Fruit fly (Drosophila melanogaster): Measurements from ENCODE around the gene Pfas.
A peak's percentile ranks its signal among the peaks of the same experiment; 100 is the strongest.

The Pfas gene

DNA sequence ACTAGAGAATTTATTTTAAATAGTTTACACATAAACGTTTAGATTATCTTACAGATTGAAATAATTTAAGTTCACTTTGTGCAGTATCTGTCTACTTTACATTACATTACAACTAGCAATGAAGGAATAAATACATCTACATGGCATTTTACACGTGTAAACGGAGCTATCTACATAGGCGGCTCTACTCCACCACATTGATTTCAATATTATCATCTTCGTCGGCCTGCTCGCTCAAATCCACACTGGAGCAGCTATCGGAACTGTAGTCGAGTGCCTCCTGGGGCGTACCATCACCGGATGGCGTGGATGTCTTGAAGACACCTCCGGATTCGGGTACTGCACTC lies 32.8 kb downstream of the Pfas start:
- no peak for TF ChIP-seq EcR (GFP tag; optimal IDR thresholded peaks at IDR 0.05)
- TF ChIP-seq CG17806 (tag; optimal IDR thresholded peaks at IDR 0.05): no peak
- TF ChIP-seq fd96Ca (GFP tag; IDR thresholded peaks at IDR 0.05): no peak
- no peak for TF ChIP-seq gl (tag; optimal IDR thresholded peaks at IDR 0.05)
- TF ChIP-seq CG32121 (GFP tag; IDR thresholded peaks at IDR 0.05): no peak
- TF ChIP-seq CG9948 (tag; optimal IDR thresholded peaks at IDR 0.05): no peak
- no peak for TF ChIP-seq CG15710 (tag; optimal IDR thresholded peaks at IDR 0.05)
- TF ChIP-seq CG34367 (tag; optimal IDR thresholded peaks at IDR 0.05): no peak
- no peak for TF ChIP-seq CG14655 (GFP tag; optimal IDR thresholded peaks at IDR 0.05)
- TF ChIP-seq D1 (tag; optimal IDR thresholded peaks at IDR 0.05): no peak
- no peak for TF ChIP-seq CG8301 (tag; optimal IDR thresholded peaks at IDR 0.05)
- TF ChIP-seq CG10348 (GFP tag; IDR thresholded peaks at IDR 0.05): no peak
- TF ChIP-seq rn (GFP tag; IDR thresholded peaks at IDR 0.05): no peak
- no peak for TF ChIP-seq CG4496 (GFP tag; IDR thresholded peaks at IDR 0.05)
- no peak for TF ChIP-seq Ets98B (GFP tag; IDR thresholded peaks at IDR 0.05)
- no peak for TF ChIP-seq Pif1A (GFP tag; optimal IDR thresholded peaks at IDR 0.05)
- TF ChIP-seq CG12605 (GFP tag; IDR thresholded peaks at IDR 0.05): no peak
- TF ChIP-seq Pif1B (GFP tag; optimal IDR thresholded peaks at IDR 0.05): no peak
- TF ChIP-seq CG13204 (GFP tag; optimal IDR thresholded peaks at IDR 0.05): no peak

- no peak for TF ChIP-seq Pif1B (GFP tag; optimal IDR thresholded peaks at IDR 0.05)
- TF ChIP-seq CG17806 (tag; optimal IDR thresholded peaks at IDR 0.05): no peak
- no peak for TF ChIP-seq D1 (tag; optimal IDR thresholded peaks at IDR 0.05)
- no peak for TF ChIP-seq CG4496 (GFP tag; IDR thresholded peaks at IDR 0.05)
- TF ChIP-seq CG15710 (tag; optimal IDR thresholded peaks at IDR 0.05): no peak
- no peak for TF ChIP-seq rn (GFP tag; IDR thresholded peaks at IDR 0.05)
- no peak for TF ChIP-seq CG12605 (GFP tag; IDR thresholded peaks at IDR 0.05)
- TF ChIP-seq CG8301 (tag; optimal IDR thresholded peaks at IDR 0.05): no peak
- TF ChIP-seq CG8159 (tag; optimal IDR thresholded peaks at IDR 0.05): no peak
- no peak for TF ChIP-seq fd96Ca (GFP tag; IDR thresholded peaks at IDR 0.05)
- no peak for TF ChIP-seq CG9948 (tag; optimal IDR thresholded peaks at IDR 0.05)
- TF ChIP-seq Snoo (tag; optimal IDR thresholded peaks at IDR 0.05): no peak
- no peak for TF ChIP-seq Pif1A (GFP tag; optimal IDR thresholded peaks at IDR 0.05)
- TF ChIP-seq EcR (GFP tag; optimal IDR thresholded peaks at IDR 0.05): no peak
- no peak for TF ChIP-seq CG14655 (GFP tag; optimal IDR thresholded peaks at IDR 0.05)
- no peak for TF ChIP-seq CG34367 (tag; optimal IDR thresholded peaks at IDR 0.05)
- no peak for TF ChIP-seq gl (tag; optimal IDR thresholded peaks at IDR 0.05)
- no peak for TF ChIP-seq CG32121 (GFP tag; IDR thresholded peaks at IDR 0.05)
- no peak for TF ChIP-seq CG10348 (GFP tag; IDR thresholded peaks at IDR 0.05)
- TF ChIP-seq Ets98B (GFP tag; IDR thresholded peaks at IDR 0.05): no peak
Measured at dm6 chr2L:6012303-6013070, 33.4 kb downstream of the Pfas start, which contains the start of gene CG9098. CG9098 (minus strand) TSS chr2L:6012338.

DNA sequence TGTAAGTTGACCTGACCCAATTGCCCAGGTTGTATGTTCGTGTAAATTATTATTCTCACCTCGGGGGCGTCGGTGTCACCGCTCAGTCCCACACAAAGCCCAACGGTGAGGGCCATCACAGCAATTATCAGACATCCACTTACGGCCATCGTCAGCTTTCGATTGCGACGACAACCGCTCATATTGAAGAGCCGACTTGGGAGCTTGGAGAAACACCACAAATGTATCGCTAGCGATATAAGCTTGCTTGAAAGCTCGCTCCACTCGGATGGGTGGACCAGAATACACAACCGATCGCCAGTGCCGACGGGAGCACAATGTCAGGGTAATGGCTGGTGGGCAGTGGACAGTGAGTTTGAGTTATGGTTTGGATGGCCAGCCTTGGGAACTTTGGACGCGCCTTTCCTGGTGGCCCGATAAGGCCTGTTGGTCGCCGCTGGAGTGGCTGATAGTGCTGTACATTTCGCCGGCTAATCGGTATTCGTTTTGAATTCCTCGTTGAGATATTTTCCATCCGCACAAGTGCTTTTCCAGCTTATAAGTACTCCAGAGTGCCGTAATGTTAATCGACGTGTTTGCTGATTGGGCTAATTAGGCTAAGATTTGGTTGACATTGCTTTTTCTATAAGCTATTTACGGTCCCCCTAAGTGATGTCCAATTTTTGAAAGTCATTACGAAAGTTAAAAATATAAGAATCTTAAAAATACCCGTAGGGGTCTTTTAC lies 39.2 kb downstream of the Pfas start, which contains the start of gene Gal:
Gene Gal (minus strand): TSS at position 320 of the 725 bp plus-strand sequence.
- TF ChIP-seq CG32121 (GFP tag; IDR thresholded peaks at IDR 0.05) (no peak), Ets98B (GFP tag; IDR thresholded peaks at IDR 0.05) (peak; percentile 9; the same call in 1 of the 2 replicates), Snoo (tag; optimal IDR thresholded peaks at IDR 0.05) (no peak), Pif1A (GFP tag; optimal IDR thresholded peaks at IDR 0.05) (no peak), CG13204 (GFP tag; optimal IDR thresholded peaks at IDR 0.05) (no peak), CG8159 (tag; optimal IDR thresholded peaks at IDR 0.05) (peak; percentile 64), CG34367 (tag; optimal IDR thresholded peaks at IDR 0.05) (no peak), CG10348 (GFP tag; IDR thresholded peaks at IDR 0.05) (no peak), fd96Ca (GFP tag; IDR thresholded peaks at IDR 0.05) (0 out of 3 replicates have a peak, but pooled peaks have one; percentile 31), EcR (GFP tag; optimal IDR thresholded peaks at IDR 0.05) (no peak), CG8301 (tag; optimal IDR thresholded peaks at IDR 0.05) (no peak), rn (GFP tag; IDR thresholded peaks at IDR 0.05) (no peak)

DNA sequence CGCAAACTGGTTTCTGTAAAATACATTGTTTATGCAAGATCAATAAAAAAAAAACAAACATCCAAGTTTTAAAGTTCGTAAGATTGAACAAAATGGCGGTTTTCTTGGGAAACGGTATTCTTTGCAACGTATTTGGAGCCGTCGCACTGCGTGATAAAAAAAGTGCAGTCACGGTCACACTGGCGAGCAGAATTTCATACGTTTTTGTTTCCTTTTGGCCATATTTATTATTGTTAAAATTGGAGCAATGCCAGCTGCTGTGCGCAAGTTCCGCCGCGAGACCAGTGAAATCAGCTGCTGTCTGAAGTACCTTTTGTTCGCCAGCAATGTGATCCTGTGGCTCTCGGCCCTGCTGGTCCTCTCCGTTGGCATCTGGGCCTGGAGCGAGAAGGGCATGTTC lies 45.8 kb downstream of the Pfas start, which contains the start of gene Tsp26A:
Gene Tsp26A (plus strand): TSS at position 164 of the 400 bp plus-strand sequence.
- no peak for TF ChIP-seq CG17806 (tag; optimal IDR thresholded peaks at IDR 0.05)
- no peak for TF ChIP-seq CG4496 (GFP tag; IDR thresholded peaks at IDR 0.05)
- TF ChIP-seq CG34367 (tag; optimal IDR thresholded peaks at IDR 0.05): no peak
- no peak for TF ChIP-seq CG8159 (tag; optimal IDR thresholded peaks at IDR 0.05)
- TF ChIP-seq CG13204 (GFP tag; optimal IDR thresholded peaks at IDR 0.05): no peak
- TF ChIP-seq D1 (tag; optimal IDR thresholded peaks at IDR 0.05): no peak
- no peak for TF ChIP-seq Pif1A (GFP tag; optimal IDR thresholded peaks at IDR 0.05)
- TF ChIP-seq gl (tag; optimal IDR thresholded peaks at IDR 0.05): no peak
- TF ChIP-seq Snoo (tag; optimal IDR thresholded peaks at IDR 0.05): no peak
- TF ChIP-seq Pif1B (GFP tag; optimal IDR thresholded peaks at IDR 0.05): no peak
- no peak for TF ChIP-seq fd96Ca (GFP tag; IDR thresholded peaks at IDR 0.05)

DNA sequence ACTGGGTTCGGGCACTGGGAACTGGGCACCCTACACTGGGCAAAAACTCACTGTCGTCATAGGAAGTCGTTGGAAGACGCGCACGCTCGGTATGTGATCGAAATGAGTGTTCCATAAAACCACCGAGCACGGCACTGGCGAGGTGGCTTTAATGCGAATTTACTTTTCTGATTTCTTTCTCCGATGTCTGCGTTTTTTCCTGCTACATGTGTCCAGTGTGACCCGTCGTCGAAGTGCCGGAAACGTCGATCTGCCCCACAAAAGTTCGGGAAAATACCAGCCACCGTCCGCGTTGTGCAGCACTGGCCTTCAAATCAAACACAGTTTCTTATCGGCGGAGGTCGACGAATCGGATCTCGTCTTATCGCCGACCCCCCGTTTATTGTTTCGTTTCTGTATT lies 46.6 kb downstream of the Pfas start, which contains the start of gene Kdm5:
Gene Kdm5 (minus strand): TSS at position 255 of the 400 bp plus-strand sequence.
- TF ChIP-seq rn (GFP tag; IDR thresholded peaks at IDR 0.05) (no peak), D1 (tag; optimal IDR thresholded peaks at IDR 0.05) (no peak), Pif1A (GFP tag; optimal IDR thresholded peaks at IDR 0.05) (no peak), CG17806 (tag; optimal IDR thresholded peaks at IDR 0.05) (peak; percentile 9), CG14655 (GFP tag; optimal IDR thresholded peaks at IDR 0.05) (no peak), CG8301 (tag; optimal IDR thresholded peaks at IDR 0.05) (no peak), fd96Ca (GFP tag; IDR thresholded peaks at IDR 0.05) (0 out of 3 replicates have a peak, but pooled peaks have one; percentile 10), CG10348 (GFP tag; IDR thresholded peaks at IDR 0.05) (no peak), CG13204 (GFP tag; optimal IDR thresholded peaks at IDR 0.05) (no peak), CG32121 (GFP tag; IDR thresholded peaks at IDR 0.05) (peak; percentile 34; the same call in 1 of the 2 replicates), Snoo (tag; optimal IDR thresholded peaks at IDR 0.05) (peak; percentile 41), CG34367 (tag; optimal IDR thresholded peaks at IDR 0.05) (no peak), Ets98B (GFP tag; IDR thresholded peaks at IDR 0.05) (peak; percentile 46), gl (tag; optimal IDR thresholded peaks at IDR 0.05) (no peak), Pif1B (GFP tag; optimal IDR thresholded peaks at IDR 0.05) (no peak), CG15710 (tag; optimal IDR thresholded peaks at IDR 0.05) (no peak), EcR (GFP tag; optimal IDR thresholded peaks at IDR 0.05) (peak; percentile 24), CG12605 (GFP tag; IDR thresholded peaks at IDR 0.05) (no peak), CG8159 (tag; optimal IDR thresholded peaks at IDR 0.05) (peak; percentile 2), CG4496 (GFP tag; IDR thresholded peaks at IDR 0.05) (peak; percentile 51; the same call in 1 of the 3 replicates)

Data from whole organism, pupa.